Fruit fly (Drosophila melanogaster): ENCODE results near the gene CG5250.

DNA sequence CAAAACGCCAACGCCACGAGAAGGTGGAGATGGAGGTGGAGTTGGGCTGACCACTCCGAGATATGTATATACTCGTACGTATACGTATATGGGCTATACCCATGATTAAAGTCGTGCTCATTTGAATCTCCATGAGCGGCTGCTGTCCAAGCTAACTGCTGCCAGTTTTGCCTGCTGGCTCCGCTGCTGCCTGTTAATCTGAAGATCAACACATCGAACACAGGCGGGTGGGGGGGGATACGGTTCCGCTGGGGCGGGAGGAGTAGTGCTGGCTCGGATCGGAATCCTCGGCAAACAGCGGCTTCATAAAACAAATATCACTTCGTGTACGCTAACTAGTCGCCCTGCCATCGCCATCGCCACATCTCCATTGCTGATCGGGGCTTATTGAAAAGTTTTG, 47.1 kb upstream of the CG5250 start:
- TF ChIP-seq CG5204 (GFP tag; optimal IDR thresholded peaks at IDR 0.05) (no peak), kay (GFP tag; ENCODE audit: borderline replicate concordance) (no peak), CG7101 (tag; optimal IDR thresholded peaks at IDR 0.05) (no peak), cnc (optimal IDR thresholded peaks at IDR 0.05) (no peak), Clk (GFP tag; optimal IDR thresholded peaks at IDR 0.05) (no peak), cic (GFP tag; optimal IDR thresholded peaks at IDR 0.05) (no peak), CG33017 (tag; optimal IDR thresholded peaks at IDR 0.05) (no peak), CG12768 (GFP tag; optimal IDR thresholded peaks at IDR 0.05) (no peak), pad (GFP tag; optimal IDR thresholded peaks at IDR 0.05) (no peak), toe (GFP tag; optimal IDR thresholded peaks at IDR 0.05) (no peak), CG11617 (GFP tag; optimal IDR thresholded peaks at IDR 0.05) (no peak), Hr96 (GFP tag; optimal IDR thresholded peaks at IDR 0.05) (no peak), CG14711 (tag; optimal IDR thresholded peaks at IDR 0.05) (no peak)
